Fruit fly (Drosophila melanogaster): Measurements from ENCODE around the gene AhcyL2.

The AhcyL2 gene

DNA sequence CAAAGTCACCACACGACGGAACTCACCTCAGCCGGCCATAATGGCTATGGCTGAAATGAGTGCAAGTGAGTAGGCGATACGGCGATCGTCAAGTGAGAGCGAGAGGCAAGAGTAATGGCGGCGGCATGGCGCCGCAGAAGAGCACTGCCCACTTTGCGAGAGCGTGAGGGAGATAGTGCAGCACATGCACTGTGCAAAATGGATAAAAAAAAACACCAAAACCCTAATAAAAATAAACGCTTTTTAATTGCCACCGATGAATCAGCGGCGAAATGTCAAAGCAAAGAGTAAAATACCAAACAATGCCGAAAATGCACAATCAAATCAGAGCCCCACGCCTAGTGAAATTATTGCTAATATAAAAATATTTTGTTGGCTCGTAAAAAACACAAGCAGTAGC, 33.3 kb downstream of the AhcyL2 start (continued):
- TF ChIP-seq bcd (GFP tag; optimal IDR thresholded peaks at IDR 0.05): no peak
- TF ChIP-seq seq (GFP tag; IDR thresholded peaks at IDR 0.05): peak; percentile 63; the same call in 1 of the 2 replicates
- peak; percentile 10 for TF ChIP-seq Chrac-16 (GFP tag; optimal IDR thresholded peaks at IDR 0.05)
- 0 out of 2 replicates have a peak, but pooled peaks have one; percentile 12 for TF ChIP-seq esg (GFP tag; conservative IDR thresholded peaks at IDR 0.05)
- TF ChIP-seq CG8388 (GFP tag; optimal IDR thresholded peaks at IDR 0.05): no peak
- TF ChIP-seq inv (GFP tag; IDR thresholded peaks at IDR 0.05; ENCODE audit: partially characterized antibody): no peak
- TF ChIP-seq E2f2 (GFP tag; IDR thresholded peaks at IDR 0.05): no peak
- TF ChIP-seq CG8765 (GFP tag; IDR thresholded peaks at IDR 0.05): no peak
- peak; percentile 41; the same call in 1 of the 2 replicates for TF ChIP-seq ttk (GFP tag; IDR thresholded peaks at IDR 0.05)
- TF ChIP-seq nmo (GFP tag; optimal IDR thresholded peaks at IDR 0.05): peak; percentile 59
- no peak for TF ChIP-seq ase (GFP tag; IDR thresholded peaks at IDR 0.05)
- peak; percentile 24; the same call in 1 of the 2 replicates for TF ChIP-seq CG6689 (GFP tag; IDR thresholded peaks at IDR 0.05)
- TF ChIP-seq CG11456 (GFP tag; IDR thresholded peaks at IDR 0.05): peak; percentile 65; the same call in 1 of the 3 replicates
- peak; percentile 69 for TF ChIP-seq Nf-YA (GFP tag; IDR thresholded peaks at IDR 0.05)
- peak in 1 of 2 experiments; percentile 39 for TF ChIP-seq dpn (GFP tag; optimal IDR thresholded peaks at IDR 0.05)
- TF ChIP-seq CG17385 (GFP tag; optimal IDR thresholded peaks at IDR 0.05): no peak
- peak in 1 of 2 experiments; percentile 5 for TF ChIP-seq Trl (optimal IDR thresholded peaks at IDR 0.05)
- TF ChIP-seq Trl (GFP tag; optimal IDR thresholded peaks at IDR 0.05): no peak
- no peak for TF ChIP-seq Camta (GFP tag; optimal IDR thresholded peaks at IDR 0.05)
- TF ChIP-seq Abd-B (GFP tag; optimal IDR thresholded peaks at IDR 0.05): peak; percentile 65
- TF ChIP-seq CG4854 (GFP tag; optimal IDR thresholded peaks at IDR 0.05): no peak
- no peak; the same call in 2 of the 3 replicates for TF ChIP-seq so (GFP tag; IDR thresholded peaks at IDR 0.05)
- no peak for TF ChIP-seq CG11247 (GFP tag; IDR thresholded peaks at IDR 0.05)
- no peak for TF ChIP-seq CG2875 (GFP tag; optimal IDR thresholded peaks at IDR 0.05)
- TF ChIP-seq chinmo (GFP tag; IDR thresholded peaks at IDR 0.05; ENCODE audit: partially characterized antibody): peak; percentile 70; the same call in 2 of the 4 replicates
- peak; percentile 8 for TF ChIP-seq CG8944 (GFP tag; optimal IDR thresholded peaks at IDR 0.05)
- no peak for TF ChIP-seq Sox102F (GFP tag; optimal IDR thresholded peaks at IDR 0.05)
- TF ChIP-seq CG13296 (GFP tag; optimal IDR thresholded peaks at IDR 0.05): no peak
- TF ChIP-seq C15 (GFP tag; IDR thresholded peaks at IDR 0.05): no peak
- TF ChIP-seq CG13287 (GFP tag; IDR thresholded peaks at IDR 0.05; ENCODE audit: partially characterized antibody): peak; percentile 42; the same call in 1 of the 2 replicates
- TF ChIP-seq CG9215 (GFP tag; IDR thresholded peaks at IDR 0.05): no peak
- TF ChIP-seq CG3281 (GFP tag; optimal IDR thresholded peaks at IDR 0.05): no peak
- peak; percentile 13 for TF ChIP-seq gem (tag; optimal IDR thresholded peaks at IDR 0.05)
- no peak for TF ChIP-seq CG30403 (GFP tag; optimal IDR thresholded peaks at IDR 0.05)
- TF ChIP-seq CG1792 (GFP tag; optimal IDR thresholded peaks at IDR 0.05): no peak
- TF ChIP-seq h (optimal IDR thresholded peaks at IDR 0.05): no peak
- TF ChIP-seq CG2129 (GFP tag; IDR thresholded peaks at IDR 0.05; ENCODE audit: partially characterized antibody): no peak
- TF ChIP-seq CG12155 (GFP tag; optimal IDR thresholded peaks at IDR 0.05): no peak
- peak; percentile 56 for TF ChIP-seq Rfx (GFP tag; IDR thresholded peaks at IDR 0.05)
- no peak for TF ChIP-seq croc (GFP tag; conservative IDR thresholded peaks at IDR 0.05)
- TF ChIP-seq Mrtf (GFP tag; IDR thresholded peaks at IDR 0.05): no peak
- no peak for TF ChIP-seq emc (GFP tag; optimal IDR thresholded peaks at IDR 0.05)
- TF ChIP-seq CG18599 (GFP tag; optimal IDR thresholded peaks at IDR 0.05): no peak
- no peak for TF ChIP-seq CG15696 (tag; optimal IDR thresholded peaks at IDR 0.05)
- no peak for TF ChIP-seq disco-r (GFP tag; optimal IDR thresholded peaks at IDR 0.05)
- TF ChIP-seq Fer3 (tag; optimal IDR thresholded peaks at IDR 0.05): no peak
- peak; percentile 71; the same call in 2 of the 3 replicates for TF ChIP-seq ci (GFP tag; IDR thresholded peaks at IDR 0.05)
- no peak for TF ChIP-seq CG6254 (GFP tag; optimal IDR thresholded peaks at IDR 0.05)
- no peak for TF ChIP-seq CG12219 (GFP tag; optimal IDR thresholded peaks at IDR 0.05)
- no peak for TF ChIP-seq CG6854 (GFP tag; optimal IDR thresholded peaks at IDR 0.05)
- no peak for TF ChIP-seq CG8359 (GFP tag; optimal IDR thresholded peaks at IDR 0.05; ENCODE audit: borderline replicate concordance)

Data from whole organism, embryonic.